Worm (Caenorhabditis elegans) whole organism, mixed stage, embryonic: Measurements from ENCODE around the gene C05E4.7.

ENCODE experiments used
- blmp-1 ChIP-seq: fragments of 150-350 bp; optimal IDR thresholded peaks from 2 replicates; lab custom pipeline; 2014; ENCODE audit warnings: missing biosample characterization, missing genetic modification characterization
- ces-1 ChIP-seq: fragments of 150-350 bp; optimal IDR thresholded peaks from 2 replicates; lab custom pipeline; 2014; ENCODE audit warnings: missing biosample characterization, missing genetic modification reagents, missing genetic modification characterization
- elt-1 ChIP-seq: sonication (generic microtip); optimal IDR thresholded peaks from 2 replicates; lab custom pipeline; 2017; ENCODE audit warnings: missing genetic modification characterization, mild to moderate bottlenecking, missing compliant biosample characterization, antibody characterized with exemption, moderate library complexity, borderline replicate concordance; ENCODE audit not compliant: insufficient read depth
- elt-3 ChIP-seq: fragments of 150-350 bp; optimal IDR thresholded peaks from 2 replicates; lab custom pipeline; 2014; ENCODE audit warnings: missing biosample characterization, missing genetic modification characterization
- lin-13 ChIP-seq: fragments of 150-350 bp; optimal IDR thresholded peaks from 2 replicates; lab custom pipeline; 2014; ENCODE audit warnings: missing biosample characterization, missing genetic modification characterization
- nhr-12 ChIP-seq: fragments of 150-350 bp; optimal IDR thresholded peaks from 2 replicates; lab custom pipeline; 2014; ENCODE audit warnings: missing biosample characterization, missing genetic modification characterization
- nhr-28 ChIP-seq: fragments of 150-350 bp; optimal IDR thresholded peaks from 2 replicates; lab custom pipeline; 2014; ENCODE audit warnings: missing biosample characterization, missing genetic modification characterization
- nhr-76 ChIP-seq: sonication (generic microtip); optimal IDR thresholded peaks from 2 replicates; lab custom pipeline; 2017; ENCODE audit warnings: missing biosample characterization, missing genetic modification characterization
- pha-4 ChIP-seq: fragments of 150-350 bp; optimal IDR thresholded peaks from 2 replicates; lab custom pipeline; 2018; ENCODE audit warnings: missing biosample characterization, missing genetic modification reagents, missing genetic modification characterization
- sem-2 ChIP-seq: fragments of 200-800 bp; sonication (Bioruptor generic); optimal IDR thresholded peaks from 2 replicates; lab custom pipeline; 2018; ENCODE audit warnings: mild to moderate bottlenecking, missing genetic modification characterization, missing compliant biosample characterization
- snpc-4 ChIP-seq: fragments of 150-350 bp; optimal IDR thresholded peaks from 2 replicates; lab custom pipeline; 2014; ENCODE audit warnings: missing biosample characterization, missing genetic modification characterization
- sptf-1 ChIP-seq: sonication (generic microtip); optimal IDR thresholded peaks from 2 replicates; lab custom pipeline; 2017; ENCODE audit warnings: mild to moderate bottlenecking, missing genetic modification characterization, moderate library complexity, missing compliant biosample characterization
- unc-39 ChIP-seq: fragments of 150-350 bp; optimal IDR thresholded peaks from 2 replicates; lab custom pipeline; 2014; ENCODE audit warnings: missing biosample characterization, missing genetic modification characterization
- unc-62 ChIP-seq: fragments of 150-350 bp; optimal IDR thresholded peaks from 2 replicates; lab custom pipeline; 2014; ENCODE audit warnings: missing biosample characterization, missing genetic modification reagents, missing genetic modification characterization

DNA sequence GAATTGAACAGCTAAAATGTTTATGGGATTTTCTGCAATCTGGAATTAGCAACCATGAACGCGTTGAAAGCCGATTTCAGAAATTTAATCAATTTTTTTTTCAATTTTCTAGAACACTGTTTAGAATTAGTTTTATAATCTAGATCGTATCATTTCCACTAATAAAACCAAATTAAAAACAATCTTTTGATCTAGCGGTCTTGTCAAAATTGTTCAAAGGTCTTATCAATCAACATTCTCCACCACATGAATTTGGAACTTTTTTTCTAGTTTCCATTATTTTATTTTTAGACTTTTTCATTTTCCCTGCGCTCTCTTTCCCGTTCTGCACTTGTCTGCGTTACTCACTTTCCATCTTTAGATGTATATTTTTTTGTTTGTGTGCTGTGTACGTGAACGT is 20.4 kb downstream of the C05E4.7 start, which contains the start of gene srp-2:
- TF ChIP-seq elt-1 (tag; lab: Kevin White, UChicago) (no peak), pha-4 (tag; lab: Kevin White, UChicago) (no peak), blmp-1 (tag; lab: Kevin White, UChicago) (no peak), elt-3 (tag; lab: Kevin White, UChicago) (no peak), lin-13 (tag; lab: Kevin White, UChicago) (no peak), nhr-76 (no peak), sptf-1 (no peak), snpc-4 (tag; lab: Kevin White, UChicago) (no peak), unc-62 (GFP tag; lab: Kevin White, UChicago) (no peak), nhr-12 (tag; lab: Kevin White, UChicago) (no peak), ces-1 (no peak), sem-2 (GFP tag; lab: Kevin White, UChicago) (no peak), nhr-28 (tag; lab: Kevin White, UChicago) (no peak), unc-39 (tag; lab: Kevin White, UChicago) (no peak)
